Worm (Caenorhabditis elegans): ENCODE results near the gene nep-20.

DNA sequence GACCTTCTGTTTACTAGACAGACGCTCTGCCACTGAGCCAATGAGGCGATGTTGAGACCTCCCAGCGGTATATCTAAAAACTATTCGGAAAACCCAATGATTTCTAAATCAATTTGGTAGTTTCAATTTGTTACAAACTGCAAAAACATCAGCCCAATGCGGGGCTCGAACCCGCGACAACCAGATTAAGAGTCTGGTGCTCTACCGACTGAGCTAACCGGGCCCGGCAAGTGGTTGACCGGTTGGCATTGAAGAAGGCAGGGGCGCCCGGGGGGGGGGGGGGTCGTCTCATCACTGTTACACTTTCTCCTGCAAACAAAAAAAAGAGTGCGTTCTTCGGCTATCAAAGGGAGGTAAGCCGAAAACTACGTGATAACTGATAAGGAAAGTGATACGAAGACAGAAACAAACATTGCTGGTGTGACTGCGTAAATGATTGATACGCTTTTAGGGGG is 43.9 kb upstream of the nep-20 start:
- no peak for TF ChIP-seq nfya-1 (tag; optimal IDR thresholded peaks at IDR 0.05)
- TF ChIP-seq pha-4 (tag; optimal IDR thresholded peaks at IDR 0.05), result no peak
- TF ChIP-seq sox-4 (tag; optimal IDR thresholded peaks at IDR 0.05), result peak; percentile 62
- peak; percentile 56 for TF ChIP-seq pha-2 (tag; optimal IDR thresholded peaks at IDR 0.05)
- peak; percentile 30 for TF ChIP-seq dve-1 (tag; optimal IDR thresholded peaks at IDR 0.05)
- no peak for TF ChIP-seq unc-86 (tag; optimal IDR thresholded peaks at IDR 0.05)
